Worm (Caenorhabditis elegans): ENCODE results near the gene C25E10.10.

DNA sequence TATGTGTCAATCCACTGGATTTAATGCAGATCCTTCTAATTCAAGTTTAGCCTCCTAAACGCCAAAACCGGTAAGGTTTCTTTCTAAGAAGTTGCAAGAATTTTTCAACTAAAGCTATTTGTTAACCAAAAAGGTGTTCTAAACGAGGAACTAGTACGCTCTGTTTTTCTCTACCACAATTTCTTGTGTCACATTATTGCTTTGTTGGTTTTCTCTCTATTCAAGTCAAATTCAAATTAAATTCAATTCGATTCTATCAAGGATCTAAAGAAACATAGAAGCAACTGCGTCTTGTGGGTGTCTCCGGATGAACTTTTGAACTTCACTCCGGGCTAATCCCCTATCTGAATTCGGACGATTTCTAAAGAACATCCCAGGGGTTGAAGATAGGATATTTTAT is 39.7 kb downstream of the C25E10.10 start, which contains the start of gene oac-40:
- TF ChIP-seq unc-86 (tag; optimal IDR thresholded peaks at IDR 0.05) (no peak), pha-4 (tag; optimal IDR thresholded peaks at IDR 0.05) (no peak)
